Fruit fly (Drosophila melanogaster): ENCODE data around the gene Zip71B.

DNA sequence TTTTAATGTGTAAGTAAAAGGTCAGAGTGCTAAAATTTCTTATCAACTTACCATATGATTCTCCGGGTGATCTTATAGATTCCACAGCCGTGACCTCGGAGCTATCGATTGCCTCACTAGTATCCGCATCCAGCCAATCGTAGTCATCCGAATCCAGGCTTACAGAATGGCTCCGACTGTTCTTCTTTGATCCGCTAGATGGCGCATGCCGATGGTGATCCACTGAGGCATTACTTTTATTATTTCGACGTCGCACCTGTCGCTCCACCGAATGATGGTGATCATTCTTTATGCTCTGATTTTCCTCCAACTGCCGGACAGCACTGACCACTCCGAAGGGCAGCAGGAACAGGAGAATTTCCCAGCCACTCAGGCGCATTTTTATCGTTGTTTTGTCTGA lies 19.1 kb downstream of the Zip71B start:
- TF ChIP-seq CG8478 (optimal IDR thresholded peaks at IDR 0.05) = no peak
- peak; percentile 82 to 88 for TF ChIP-seq CTCF (optimal IDR thresholded peaks at IDR 0.05)
